Worm (Caenorhabditis elegans) whole organism, L1 larva: ENCODE results near the gene bgnt-1.5.

Experiments used
- C16A3.4 ChIP-seq: fragments of 150-350 bp; optimal IDR thresholded peaks from 2 replicates; lab custom pipeline; 2014; ENCODE audit warnings: missing biosample characterization, missing genetic modification characterization
- blmp-1 ChIP-seq: fragments of 150-350 bp; optimal IDR thresholded peaks from 2 replicates; lab custom pipeline; 2014; ENCODE audit warnings: missing biosample characterization, missing genetic modification characterization
- ceh-82 ChIP-seq, 3 experiments: fragments of 150-350 bp in 1 of 3; sonication (generic microtip) in 2 of 3; optimal IDR thresholded peaks; 2 replicates each; lab custom pipeline; 2014 to 2017; ENCODE audit warnings: missing biosample characterization in 3 of 3, missing genetic modification characterization in 3 of 3
- dpl-1 ChIP-seq, 3 experiments: fragments of 150-350 bp in 2 of 3; sonication (generic microtip) in 1 of 3; optimal IDR thresholded peaks; 2 replicates each; lab custom pipeline; 2014 to 2017; ENCODE audit warnings: missing biosample characterization in 3 of 3, missing genetic modification characterization in 3 of 3, missing genetic modification reagents in 3 of 3
- dsc-1 ChIP-seq: sonication (generic microtip); optimal IDR thresholded peaks from 2 replicates; lab custom pipeline; 2016; ENCODE audit warnings: mild to moderate bottlenecking, missing genetic modification characterization, missing compliant biosample characterization
- efl-1 ChIP-seq, 4 experiments: fragments of 150-350 bp; optimal IDR thresholded peaks in 3 of 4; peaks in 1 of 4; 1 replicate in 1 of 4; 2 replicates in 3 of 4; lab custom pipeline; 2014; ENCODE audit warnings: missing biosample characterization in 2 of 4, missing genetic modification characterization in 2 of 4, missing genetic modification reagents in 2 of 4
- efl-3 ChIP-seq: fragments of 200-800 bp; sonication (Bioruptor generic); optimal IDR thresholded peaks from 2 replicates; lab custom pipeline; 2018; ENCODE audit warnings: mild to moderate bottlenecking, missing genetic modification characterization, missing compliant biosample characterization
- elt-2 ChIP-seq: sonication (generic microtip); optimal IDR thresholded peaks from 2 replicates; lab custom pipeline; 2016; ENCODE audit warnings: missing genetic modification characterization, mild to moderate bottlenecking, inconsistent platforms, missing compliant biosample characterization, missing genetic modification reagents
- ets-5 ChIP-seq: fragments of 200-800 bp; sonication (Bioruptor generic); IDR thresholded peaks from 2 replicates; pipeline ENCODE4 v1.3.6; 2022; ENCODE audit warnings: missing genetic modification characterization, missing compliant biosample characterization
- fkh-10 ChIP-seq: sonication (generic microtip); optimal IDR thresholded peaks from 2 replicates; lab custom pipeline; 2017; ENCODE audit warnings: missing biosample characterization, missing genetic modification reagents, missing genetic modification characterization
- fkh-8 ChIP-seq: sonication (generic microtip); optimal IDR thresholded peaks from 2 replicates; lab custom pipeline; 2016; ENCODE audit warnings: mild to moderate bottlenecking, missing genetic modification characterization, missing compliant biosample characterization
- grh-1 ChIP-seq: fragments of 200-800 bp; sonication (Bioruptor generic); IDR thresholded peaks from 2 replicates; pipeline ENCODE4 v1.3.6; 2022; ENCODE audit warnings: missing genetic modification reagents, missing genetic modification characterization, missing compliant biosample characterization
- hlh-4 ChIP-seq: sonication (generic microtip); optimal IDR thresholded peaks from 2 replicates; lab custom pipeline; 2016; ENCODE audit warnings: mild to moderate bottlenecking, missing genetic modification characterization, missing compliant biosample characterization
- hpl-2 ChIP-seq: fragments of 150-350 bp; optimal IDR thresholded peaks from 2 replicates; lab custom pipeline; 2014; ENCODE audit warnings: missing biosample characterization, missing genetic modification reagents, missing genetic modification characterization
- irx-1 ChIP-seq: sonication (generic microtip); optimal IDR thresholded peaks from 2 replicates; lab custom pipeline; 2016; ENCODE audit warnings: missing genetic modification characterization, missing compliant biosample characterization
- lin-14 ChIP-seq: fragments of 200-800 bp; sonication (Bioruptor generic); optimal IDR thresholded peaks from 2 replicates; lab custom pipeline; 2018; ENCODE audit warnings: mild to moderate bottlenecking, missing genetic modification characterization, moderate library complexity, missing compliant biosample characterization
- lin-15B ChIP-seq: fragments of 150-350 bp; sonication (generic microtip); optimal IDR thresholded peaks from 3 replicates; lab custom pipeline; 2014; ENCODE audit warnings: missing biosample characterization, missing genetic modification characterization
- lin-35 ChIP-seq, 2 experiments: fragments of 150-350 bp; optimal IDR thresholded peaks; 2 replicates each; lab custom pipeline; 2014; ENCODE audit warnings: missing biosample characterization in 2 of 2, missing genetic modification characterization in 2 of 2, missing genetic modification reagents in 2 of 2
- lir-3 ChIP-seq: sonication (generic microtip); optimal IDR thresholded peaks from 2 replicates; lab custom pipeline; 2016; ENCODE audit warnings: mild to moderate bottlenecking, missing genetic modification characterization, moderate library complexity, missing compliant biosample characterization; ENCODE audit not compliant: poor library complexity
- lsy-2 ChIP-seq, 2 experiments: fragments of 150-350 bp; optimal IDR thresholded peaks; 2 replicates each; lab custom pipeline; 2014; ENCODE audit warnings: missing biosample characterization in 2 of 2, missing genetic modification characterization in 2 of 2
- mab-9 ChIP-seq: fragments of 200-800 bp; sonication (Bioruptor generic); IDR thresholded peaks from 2 replicates; pipeline ENCODE4 v1.3.6; 2022; ENCODE audit warnings: missing genetic modification reagents, missing genetic modification characterization, missing compliant biosample characterization
- mdl-1 ChIP-seq, 2 experiments: fragments of 150-350 bp; optimal IDR thresholded peaks; 2 replicates each; lab custom pipeline; 2014 to 2017; ENCODE audit warnings: missing biosample characterization in 2 of 2, missing genetic modification characterization in 2 of 2, inconsistent platforms in 1 of 2
- mef-2 ChIP-seq: fragments of 150-350 bp; optimal IDR thresholded peaks from 2 replicates; lab custom pipeline; 2014; ENCODE audit warnings: missing biosample characterization, missing genetic modification characterization
- mep-1 ChIP-seq: fragments of 150-350 bp; optimal IDR thresholded peaks from 2 replicates; lab custom pipeline; 2014; ENCODE audit warnings: missing biosample characterization, missing genetic modification characterization
- nhr-12 ChIP-seq: sonication (generic microtip); optimal IDR thresholded peaks from 2 replicates; lab custom pipeline; 2017; ENCODE audit warnings: missing biosample characterization, missing genetic modification characterization
- nhr-20 ChIP-seq: sonication (generic microtip); optimal IDR thresholded peaks from 2 replicates; lab custom pipeline; 2016; ENCODE audit warnings: mild to moderate bottlenecking, missing genetic modification characterization, missing compliant biosample characterization
- nhr-28 ChIP-seq: fragments of 150-350 bp; optimal IDR thresholded peaks from 2 replicates; lab custom pipeline; 2014; ENCODE audit warnings: missing biosample characterization, missing genetic modification characterization
- nhr-47 ChIP-seq: sonication (generic microtip); optimal IDR thresholded peaks from 2 replicates; lab custom pipeline; 2016; ENCODE audit warnings: mild to moderate bottlenecking, missing genetic modification characterization, moderate library complexity, missing compliant biosample characterization
- nhr-71 ChIP-seq: sonication (generic microtip); optimal IDR thresholded peaks from 2 replicates; lab custom pipeline; 2016; ENCODE audit warnings: mild to moderate bottlenecking, missing genetic modification characterization, moderate library complexity, missing compliant biosample characterization
- nhr-77 ChIP-seq: fragments of 150-350 bp; optimal IDR thresholded peaks from 2 replicates; lab custom pipeline; 2014; ENCODE audit warnings: missing biosample characterization, missing genetic modification characterization
- nhr-85 ChIP-seq: sonication (generic microtip); peaks from one replicate; lab custom pipeline; 2016; ENCODE audit warnings: missing genetic modification characterization, inconsistent platforms, missing compliant biosample characterization
- nhr-90 ChIP-seq: sonication (generic microtip); optimal IDR thresholded peaks from 2 replicates; lab custom pipeline; 2016; ENCODE audit warnings: mild to moderate bottlenecking, missing genetic modification characterization, missing compliant biosample characterization; ENCODE audit not compliant: poor library complexity
- pax-3 ChIP-seq: fragments of 200-800 bp; sonication (Bioruptor generic); optimal IDR thresholded peaks from 2 replicates; lab custom pipeline; 2018; ENCODE audit warnings: mild to moderate bottlenecking, missing genetic modification characterization, moderate library complexity, missing compliant biosample characterization
- pqm-1 ChIP-seq: sonication (generic microtip); optimal IDR thresholded peaks from 3 replicates; lab custom pipeline; 2017; ENCODE audit warnings: missing biosample characterization, missing genetic modification characterization
- rnt-1 ChIP-seq: sonication (generic microtip); optimal IDR thresholded peaks from 2 replicates; lab custom pipeline; 2016; ENCODE audit warnings: mild to moderate bottlenecking, missing genetic modification characterization, moderate library complexity, missing compliant biosample characterization
- skn-1 ChIP-seq: fragments of 150-350 bp; optimal IDR thresholded peaks from 2 replicates; lab custom pipeline; 2014; ENCODE audit warnings: missing biosample characterization, missing genetic modification characterization
- snu-23 ChIP-seq: sonication (generic microtip); optimal IDR thresholded peaks from 2 replicates; lab custom pipeline; 2016; ENCODE audit warnings: missing genetic modification characterization, missing compliant biosample characterization
- sox-4 ChIP-seq: sonication (generic microtip); optimal IDR thresholded peaks from 2 replicates; lab custom pipeline; 2016; ENCODE audit warnings: missing genetic modification characterization, missing compliant biosample characterization
- sptf-1 ChIP-seq: fragments of 150-350 bp; optimal IDR thresholded peaks from 2 replicates; lab custom pipeline; 2014; ENCODE audit warnings: missing biosample characterization, missing genetic modification characterization
- sup-37 ChIP-seq: fragments of 200-800 bp; sonication (Bioruptor generic); optimal IDR thresholded peaks from 2 replicates; lab custom pipeline; 2018; ENCODE audit warnings: mild to moderate bottlenecking, missing genetic modification characterization, missing compliant biosample characterization
- tbx-2 ChIP-seq: sonication (generic microtip); optimal IDR thresholded peaks from 2 replicates; lab custom pipeline; 2016; ENCODE audit warnings: missing genetic modification characterization, missing compliant biosample characterization
- tlp-1 ChIP-seq: fragments of 150-350 bp; optimal IDR thresholded peaks from 2 replicates; lab custom pipeline; 2014; ENCODE audit warnings: missing biosample characterization, missing genetic modification characterization
- unc-62 ChIP-seq: fragments of 150-350 bp; optimal IDR thresholded peaks from 2 replicates; lab custom pipeline; 2014; ENCODE audit warnings: missing biosample characterization, missing genetic modification reagents, missing genetic modification characterization
- xbp-1 ChIP-seq: sonication (generic microtip); optimal IDR thresholded peaks from 2 replicates; lab custom pipeline; 2016; ENCODE audit warnings: missing genetic modification characterization, missing compliant biosample characterization
- ztf-11 ChIP-seq, 2 experiments: sonication (generic microtip); optimal IDR thresholded peaks; 2 replicates each; lab custom pipeline; 2016 to 2017; ENCODE audit warnings: missing genetic modification characterization in 2 of 2, missing biosample characterization in 1 of 2, missing compliant biosample characterization in 1 of 2

The bgnt-1.5 gene

ce11 chrX:13225111-13225905 is 6.9 kb downstream of the bgnt-1.5 start:
- TF ChIP-seq xbp-1 (tag; lab: Kevin White, UChicago) (no peak), snu-23 (GFP tag; lab: Kevin White, UChicago) (peak; percentile 38), mef-2 (tag; lab: Kevin White, UChicago) (no peak), ceh-82 (tag; optimal IDR thresholded peaks at IDR 0.05; lab: Kevin White, UChicago) (peak in 1 of 3 experiments; percentile 13), irx-1 (tag; lab: Kevin White, UChicago) (no peak), nhr-90 (tag; lab: Kevin White, UChicago) (peak; percentile 8), ztf-11 (tag; optimal IDR thresholded peaks at IDR 0.05; lab: Kevin White, UChicago) (peak in 1 of 2 experiments; percentile 50), nhr-77 (tag; lab: Kevin White, UChicago) (no peak), sptf-1 (tag; lab: Kevin White, UChicago) (no peak), grh-1 (GFP tag; lab: Robert Waterston, UW) (no peak), mdl-1 (tag; optimal IDR thresholded peaks at IDR 0.05; lab: Kevin White, UChicago) (peak in 1 of 2 experiments; percentile 23), hpl-2 (GFP tag; lab: Kevin White, UChicago) (no peak), nhr-71 (peak; percentile 19), hlh-4 (tag; lab: Kevin White, UChicago) (peak; percentile 49), lin-14 (GFP tag; lab: Kevin White, UChicago) (peak; percentile 47), mab-9 (no peak), sox-4 (peak; percentile 14), dpl-1 (GFP tag; optimal IDR thresholded peaks at IDR 0.05; lab: Kevin White, UChicago) (peak in 1 of 3 experiments; percentile 11), fkh-10 (GFP tag; lab: Kevin White, UChicago) (no peak), dsc-1 (tag; lab: Kevin White, UChicago) (peak; percentile 50), tbx-2 (tag; lab: Kevin White, UChicago) (peak; percentile 40), nhr-85 (tag; lab: Kevin White, UChicago) (peak; percentile 75), ets-5 (GFP tag; lab: Robert Waterston, UW) (no peak), lsy-2 (tag; optimal IDR thresholded peaks at IDR 0.05; lab: Kevin White, UChicago) (peak in 1 of 2 experiments; percentile 12), sup-37 (GFP tag; lab: Kevin White, UChicago) (no peak), nhr-12 (tag; lab: Kevin White, UChicago) (no peak), fkh-8 (tag; lab: Kevin White, UChicago) (peak; percentile 77), lin-35 (GFP tag; optimal IDR thresholded peaks at IDR 0.05; lab: Kevin White, UChicago) (peak in 1 of 2 experiments; percentile 44), efl-1 (optimal IDR thresholded peaks at IDR 0.05; lab: Kevin White, UChicago) (no peak), efl-1 (GFP tag; optimal IDR thresholded peaks at IDR 0.05 in 1 of 2; lab: Kevin White, UChicago) (peak in 1 of 2 experiments; percentile 83), mep-1 (peak; percentile 45), blmp-1 (tag; lab: Kevin White, UChicago) (peak; percentile 12), efl-3 (GFP tag; lab: Kevin White, UChicago) (no peak), pax-3 (peak; percentile 18), lin-15B (no peak), rnt-1 (tag; lab: Kevin White, UChicago) (peak; percentile 35), skn-1 (tag; lab: Kevin White, UChicago) (peak; percentile 7), nhr-20 (tag; lab: Kevin White, UChicago) (peak; percentile 16), nhr-47 (peak; percentile 17), elt-2 (tag; lab: Kevin White, UChicago) (peak; percentile 55), tlp-1 (tag; lab: Kevin White, UChicago) (no peak)

ce11 chrX:13224608-13225007 is 7.6 kb downstream of the bgnt-1.5 start, which contains the start of gene skr-19:
skr-19 (minus strand) TSS chrX:13224708.
- TF ChIP-seq unc-62 (GFP tag; lab: Kevin White, UChicago), result no peak
- no peak for TF ChIP-seq lir-3
- TF ChIP-seq nhr-28 (tag; lab: Kevin White, UChicago), result no peak
- no peak for TF ChIP-seq nhr-12 (tag; lab: Kevin White, UChicago)
- TF ChIP-seq pqm-1 (tag; lab: Kevin White, UChicago), result no peak
- TF ChIP-seq C16A3.4 (tag; lab: Kevin White, UChicago), result no peak
